Fruit fly (Drosophila melanogaster) whole organism, embryonic: ENCODE measurements around the gene CG10038.

Experiments used
- Adf1 ChIP-seq: fragments of 200-800 bp; sonication (Bioruptor generic); IDR thresholded peaks from 2 replicates; pipeline ENCODE4 v1.3.6; 2022; ENCODE audit warnings: missing biosample characterization, missing genetic modification characterization
- BEAF-32 ChIP-seq: fragments of 200-800 bp; sonication (Bioruptor generic); optimal IDR thresholded peaks from 3 replicates; lab custom pipeline; 2017; ENCODE audit warnings: missing biosample characterization, missing genetic modification characterization, mild to moderate bottlenecking, moderate library complexity, missing genetic modification reagents
- CG11504 ChIP-seq: fragments of 200-800 bp; sonication (Bioruptor generic); optimal IDR thresholded peaks from 3 replicates; lab custom pipeline; 2019; ENCODE audit warnings: missing biosample characterization, mild to moderate bottlenecking, missing genetic modification characterization, moderate library complexity
- CG12104 ChIP-seq: fragments of 200-800 bp; sonication (Bioruptor generic); optimal IDR thresholded peaks from 3 replicates; lab custom pipeline; 2016; ENCODE audit warnings: missing biosample characterization, missing genetic modification characterization
- CG12219 ChIP-seq: fragments of 200-800 bp; sonication (Bioruptor generic); optimal IDR thresholded peaks from 3 replicates; lab custom pipeline; 2018; ENCODE audit warnings: missing biosample characterization, mild to moderate bottlenecking, missing genetic modification characterization
- CG13287 ChIP-seq: fragments of 200-800 bp; sonication (Bioruptor generic); IDR thresholded peaks from 2 replicates; pipeline ENCODE4 v1.3.6; 2022; ENCODE audit warnings: missing biosample characterization, missing genetic modification characterization; ENCODE audit not compliant: partially characterized antibody
- CG14667 ChIP-seq: fragments of 200-800 bp; sonication (Bioruptor generic); IDR thresholded peaks from 2 replicates; pipeline ENCODE4 v1.3.6; 2022; ENCODE audit warnings: missing biosample characterization, missing genetic modification characterization
- CG15073 ChIP-seq: fragments of 200-800 bp; sonication (Bioruptor generic); optimal IDR thresholded peaks from 2 replicates; lab custom pipeline; 2016; ENCODE audit warnings: missing biosample characterization, missing genetic modification characterization
- CG15696 ChIP-seq: fragments of 200-800 bp; sonication (Bioruptor generic); optimal IDR thresholded peaks from 2 replicates; lab custom pipeline; 2019; ENCODE audit warnings: missing biosample characterization, mild to moderate bottlenecking, missing genetic modification characterization, moderate library complexity
- CG1602 ChIP-seq: fragments of 200-800 bp; sonication (Bioruptor generic); optimal IDR thresholded peaks from 3 replicates; lab custom pipeline; 2016; ENCODE audit warnings: missing biosample characterization, missing genetic modification characterization
- CG17385 ChIP-seq: fragments of 200-800 bp; sonication (Bioruptor generic); optimal IDR thresholded peaks from 3 replicates; lab custom pipeline; 2018; ENCODE audit warnings: missing biosample characterization, mild to moderate bottlenecking, missing genetic modification characterization
- CG18011 ChIP-seq: fragments of 200-800 bp; sonication (Bioruptor generic); optimal IDR thresholded peaks from 2 replicates; lab custom pipeline; 2017; ENCODE audit warnings: missing biosample characterization, missing genetic modification characterization, mild to moderate bottlenecking, moderate library complexity, missing genotype
- CG18599 ChIP-seq: fragments of 200-800 bp; sonication (Bioruptor generic); optimal IDR thresholded peaks from 3 replicates; lab custom pipeline; 2017; ENCODE audit warnings: missing biosample characterization, missing genetic modification characterization, mild to moderate bottlenecking, moderate library complexity, missing genetic modification reagents
- CG3995 ChIP-seq: fragments of 200-800 bp; sonication (Bioruptor generic); optimal IDR thresholded peaks from 3 replicates; lab custom pipeline; 2016; ENCODE audit warnings: missing biosample characterization, missing genetic modification characterization
- CG6654 ChIP-seq: fragments of 200-800 bp; sonication (Bioruptor generic); optimal IDR thresholded peaks from 2 replicates; lab custom pipeline; 2017; ENCODE audit warnings: missing biosample characterization, mild to moderate bottlenecking, missing genetic modification characterization
- CG6765 ChIP-seq: fragments of 200-800 bp; sonication (Bioruptor generic); optimal IDR thresholded peaks from 3 replicates; lab custom pipeline; 2017; ENCODE audit warnings: missing biosample characterization, mild to moderate bottlenecking, missing genetic modification characterization
- CG6791 ChIP-seq: fragments of 200-800 bp; sonication (Bioruptor generic); IDR thresholded peaks from 3 replicates; pipeline ENCODE4 v1.3.6; 2022; ENCODE audit warnings: missing biosample characterization, missing genetic modification characterization; ENCODE audit not compliant: partially characterized antibody
- CG7271 ChIP-seq: fragments of 200-800 bp; sonication (Bioruptor generic); optimal IDR thresholded peaks from 2 replicates; lab custom pipeline; 2018; ENCODE audit warnings: missing biosample characterization, mild to moderate bottlenecking, missing genetic modification characterization, moderate library complexity
- CG7745 ChIP-seq: fragments of 200-800 bp; sonication (Bioruptor generic); optimal IDR thresholded peaks from 2 replicates; lab custom pipeline; 2018; ENCODE audit warnings: missing biosample characterization, mild to moderate bottlenecking, missing genetic modification characterization, moderate library complexity
- CG7987 ChIP-seq: fragments of 200-800 bp; sonication (Bioruptor generic); optimal IDR thresholded peaks from 2 replicates; lab custom pipeline; 2018; ENCODE audit warnings: missing biosample characterization, mild to moderate bottlenecking, missing genetic modification characterization, moderate library complexity
- CG9817 ChIP-seq: fragments of 200-800 bp; sonication (Bioruptor generic); optimal IDR thresholded peaks from 2 replicates; lab custom pipeline; 2018; ENCODE audit warnings: missing biosample characterization, mild to moderate bottlenecking, missing genetic modification characterization, moderate library complexity
- Dp ChIP-seq: fragments of 200-800 bp; sonication (Bioruptor generic); optimal IDR thresholded peaks from 2 replicates; lab custom pipeline; 2018; ENCODE audit warnings: missing biosample characterization, mild to moderate bottlenecking, missing genetic modification characterization, moderate library complexity
- ERR ChIP-seq: fragments of 200-800 bp; sonication (Bioruptor generic); optimal IDR thresholded peaks from 2 replicates; lab custom pipeline; 2016; ENCODE audit warnings: missing biosample characterization, missing genetic modification characterization
- Elba2 ChIP-seq: fragments of 200-800 bp; sonication (Bioruptor generic); optimal IDR thresholded peaks from 3 replicates; lab custom pipeline; 2016; ENCODE audit warnings: missing biosample characterization, missing genetic modification characterization
- Fer3 ChIP-seq: fragments of 200-800 bp; sonication (Bioruptor generic); optimal IDR thresholded peaks from 2 replicates; lab custom pipeline; 2018; ENCODE audit warnings: missing biosample characterization, mild to moderate bottlenecking, missing genetic modification characterization, moderate library complexity
- H15 ChIP-seq: fragments of 200-800 bp; sonication (Bioruptor generic); IDR thresholded peaks from 3 replicates; pipeline ENCODE4 v1.3.6; 2022; ENCODE audit warnings: missing biosample characterization, missing genetic modification characterization
- HmgD ChIP-seq: fragments of 200-800 bp; sonication (Bioruptor generic); optimal IDR thresholded peaks from 3 replicates; lab custom pipeline; 2016; ENCODE audit warnings: missing biosample characterization, missing genetic modification characterization
- Hmx ChIP-seq: fragments of 200-800 bp; sonication (Bioruptor generic); optimal IDR thresholded peaks from 2 replicates; lab custom pipeline; 2016; ENCODE audit warnings: missing biosample characterization, missing genetic modification characterization
- Hr51 ChIP-seq, 2 experiments: fragments of 200-800 bp; sonication (Bioruptor generic); optimal IDR thresholded peaks; 2 replicates in 1 of 2; 3 replicates in 1 of 2; lab custom pipeline; 2016 to 2018; ENCODE audit warnings: missing biosample characterization in 2 of 2, missing genetic modification characterization in 2 of 2, mild to moderate bottlenecking in 1 of 2, moderate library complexity in 1 of 2
- NC2α ChIP-seq: fragments of 200-800 bp; sonication (Bioruptor generic); optimal IDR thresholded peaks from 2 replicates; lab custom pipeline; 2016; ENCODE audit warnings: missing biosample characterization, missing genetic modification characterization
- Opbp ChIP-seq: fragments of 200-800 bp; sonication (Bioruptor generic); IDR thresholded peaks from 3 replicates; pipeline ENCODE4 v1.3.6; 2022; ENCODE audit warnings: missing biosample characterization, missing genetic modification characterization; ENCODE audit not compliant: partially characterized antibody
- Ravus ChIP-seq: fragments of 200-800 bp; sonication (Bioruptor generic); IDR thresholded peaks from 2 replicates; pipeline ENCODE4 v1.3.6; 2022; ENCODE audit warnings: missing biosample characterization, missing genetic modification characterization
- Xrp1 ChIP-seq: fragments of 200-800 bp; sonication (Bioruptor generic); IDR thresholded peaks from 2 replicates; pipeline ENCODE4 v1.3.6; 2022; ENCODE audit warnings: missing biosample characterization, missing genetic modification characterization
- cas ChIP-seq: fragments of 200-800 bp; sonication (Bioruptor generic); IDR thresholded peaks from 2 replicates; pipeline ENCODE4 v1.3.6; 2022; ENCODE audit warnings: missing biosample characterization, missing genetic modification characterization
- cato ChIP-seq: fragments of 200-800 bp; sonication (Bioruptor generic); optimal IDR thresholded peaks from 2 replicates; lab custom pipeline; 2016; ENCODE audit warnings: missing biosample characterization, missing genetic modification characterization, borderline replicate concordance
- danr ChIP-seq: fragments of 200-800 bp; sonication (Bioruptor generic); IDR thresholded peaks from 2 replicates; pipeline ENCODE4 v1.3.6; 2022; ENCODE audit warnings: missing biosample characterization, missing genetic modification characterization
- dimm ChIP-seq: fragments of 200-800 bp; sonication (Bioruptor generic); IDR thresholded peaks from 2 replicates; pipeline ENCODE4 v1.3.6; 2022; ENCODE audit warnings: missing biosample characterization, missing genetic modification characterization
- ftz-f1 ChIP-seq: fragments of 200-800 bp; sonication (Bioruptor generic); optimal IDR thresholded peaks from 2 replicates; lab custom pipeline; 2016; ENCODE audit warnings: missing biosample characterization, missing genetic modification characterization
- lilli ChIP-seq: fragments of 200-800 bp; sonication (Bioruptor generic); optimal IDR thresholded peaks from 3 replicates; lab custom pipeline; 2016; ENCODE audit warnings: missing biosample characterization, missing genetic modification characterization
- pho ChIP-seq: fragments of 200-800 bp; sonication (Bioruptor generic); optimal IDR thresholded peaks from 2 replicates; lab custom pipeline; 2016; ENCODE audit warnings: missing biosample characterization, missing genetic modification characterization
- pum ChIP-seq: fragments of 200-800 bp; sonication (Bioruptor generic); optimal IDR thresholded peaks from 2 replicates; lab custom pipeline; 2016; ENCODE audit warnings: missing biosample characterization, missing genetic modification characterization
- repo ChIP-seq: fragments of 200-800 bp; sonication (Bioruptor generic); optimal IDR thresholded peaks from 2 replicates; lab custom pipeline; 2016; ENCODE audit warnings: missing biosample characterization, missing genetic modification characterization
- rib ChIP-seq: fragments of 200-800 bp; sonication (Bioruptor generic); IDR thresholded peaks from 2 replicates; pipeline ENCODE4 v1.3.6; 2022; ENCODE audit warnings: missing biosample characterization, missing genetic modification characterization
- shn ChIP-seq: fragments of 200-800 bp; sonication (Bioruptor generic); optimal IDR thresholded peaks from 3 replicates; lab custom pipeline; 2016; ENCODE audit warnings: missing biosample characterization, missing genetic modification characterization
- sob ChIP-seq: fragments of 200-800 bp; sonication (Bioruptor generic); IDR thresholded peaks from 2 replicates; pipeline ENCODE4 v1.3.6; 2022; ENCODE audit warnings: missing biosample characterization, missing genetic modification characterization
- stc ChIP-seq: fragments of 200-800 bp; sonication (Bioruptor generic); IDR thresholded peaks from 2 replicates; pipeline ENCODE4 v1.3.6; 2022; ENCODE audit warnings: missing biosample characterization, missing genetic modification characterization
- stwl ChIP-seq: fragments of 200-800 bp; sonication (Bioruptor generic); optimal IDR thresholded peaks from 3 replicates; lab custom pipeline; 2018; ENCODE audit warnings: missing biosample characterization, mild to moderate bottlenecking, missing genetic modification characterization, moderate library complexity
- vfl ChIP-seq: fragments of 200-800 bp; sonication (Bioruptor generic); optimal IDR thresholded peaks from 2 replicates; lab custom pipeline; 2016; ENCODE audit warnings: missing biosample characterization, missing genetic modification characterization
- vnd ChIP-seq: fragments of 200-800 bp; sonication (Bioruptor generic); IDR thresholded peaks from 3 replicates; pipeline ENCODE4 v1.3.6; 2022; ENCODE audit warnings: missing biosample characterization, missing genetic modification characterization; ENCODE audit not compliant: partially characterized antibody
- wdn ChIP-seq: fragments of 200-800 bp; sonication (Bioruptor generic); IDR thresholded peaks from 2 replicates; pipeline ENCODE4 v1.3.6; 2022; ENCODE audit warnings: missing biosample characterization, missing genetic modification characterization
- zfh1 ChIP-seq: fragments of 200-800 bp; sonication (Bioruptor generic); IDR thresholded peaks from 3 replicates; pipeline ENCODE4 v1.3.6; 2022; ENCODE audit warnings: missing biosample characterization, missing genetic modification characterization

CG10038 gene

DNA sequence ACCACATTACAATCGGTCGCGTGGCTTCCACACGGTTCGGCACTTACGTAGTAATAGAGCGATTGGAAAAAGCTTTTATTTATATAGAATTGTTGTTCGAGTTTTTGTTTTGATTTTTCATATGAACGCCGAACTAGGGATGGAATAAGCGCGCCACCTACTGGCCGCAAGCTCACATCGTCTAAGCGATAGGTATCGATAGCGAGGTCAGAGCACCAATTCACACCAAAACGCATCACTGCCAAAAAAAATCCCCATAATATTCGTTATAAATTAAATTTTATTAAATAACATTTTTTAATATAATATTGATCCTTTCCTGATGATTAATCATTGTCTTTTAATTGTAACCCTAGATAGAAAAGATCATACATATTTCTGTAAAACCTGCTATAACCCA is at the start of gene CG10038 (continued):
- TF ChIP-seq CG18011: peak; percentile 11
- TF ChIP-seq CG17385 (GFP tag; lab: Kevin White, UChicago): no peak
- TF ChIP-seq pho (GFP tag; lab: Kevin White, UChicago): peak; percentile 31
- peak; percentile 92 for TF ChIP-seq vnd (GFP tag; lab: Robert Waterston, UW)
- no peak for TF ChIP-seq cato
- TF ChIP-seq Dp (GFP tag; lab: Kevin White, UChicago): peak; percentile 59
- TF ChIP-seq NC2α (GFP tag; lab: Kevin White, UChicago): no peak
- no peak for TF ChIP-seq CG15696 (tag; lab: Kevin White, UChicago)
- peak; percentile 28; the same call in 1 of the 2 replicates for TF ChIP-seq Xrp1 (GFP tag; lab: Robert Waterston, UW)
- no peak for TF ChIP-seq CG6765
- peak; percentile 25; the same call in 1 of the 2 replicates for TF ChIP-seq Adf1
- TF ChIP-seq BEAF-32 (GFP tag; lab: Kevin White, UChicago): peak; percentile 93
- no peak for TF ChIP-seq CG12104 (GFP tag; lab: Kevin White, UChicago)
- TF ChIP-seq CG7745 (tag; lab: Kevin White, UChicago): no peak
- TF ChIP-seq CG18599 (GFP tag; lab: Kevin White, UChicago): no peak
- TF ChIP-seq CG7987 (GFP tag; lab: Kevin White, UChicago): no peak
- TF ChIP-seq CG7271 (tag; lab: Kevin White, UChicago): no peak
- TF ChIP-seq CG9817 (tag; lab: Kevin White, UChicago): peak; percentile 30
- TF ChIP-seq Opbp (GFP tag; lab: Robert Waterston, UW): peak; percentile 98
- TF ChIP-seq CG11504 (tag; lab: Kevin White, UChicago): peak; percentile 61
- no peak for TF ChIP-seq Ravus (GFP tag; lab: Robert Waterston, UW)
- no peak for TF ChIP-seq stc (GFP tag; lab: Robert Waterston, UW)
- no peak for TF ChIP-seq danr
- no peak for TF ChIP-seq Elba2 (GFP tag; lab: Kevin White, UChicago)
- TF ChIP-seq zfh1 (GFP tag; lab: Robert Waterston, UW): no peak
- TF ChIP-seq wdn: no peak
- TF ChIP-seq repo (GFP tag; lab: Kevin White, UChicago): no peak
- TF ChIP-seq CG12219 (GFP tag; lab: Kevin White, UChicago): no peak
- peak; percentile 59 for TF ChIP-seq lilli (GFP tag; lab: Kevin White, UChicago)
- peak; percentile 86 for TF ChIP-seq ftz-f1 (GFP tag; lab: Kevin White, UChicago)
- TF ChIP-seq H15 (GFP tag; lab: Robert Waterston, UW): peak; percentile 42; the same call in 1 of the 3 replicates
- no peak for TF ChIP-seq ERR (GFP tag; lab: Kevin White, UChicago)
- no peak for TF ChIP-seq rib (GFP tag; lab: Robert Waterston, UW)
- no peak for TF ChIP-seq shn (GFP tag; lab: Kevin White, UChicago)
- TF ChIP-seq CG3995: peak; percentile 22
- no peak for TF ChIP-seq HmgD (GFP tag; lab: Kevin White, UChicago)
- no peak for TF ChIP-seq pum (GFP tag; lab: Kevin White, UChicago)
- TF ChIP-seq stwl (tag; lab: Kevin White, UChicago): peak; percentile 87
- TF ChIP-seq CG6654 (GFP tag; lab: Kevin White, UChicago): no peak
- TF ChIP-seq sob (GFP tag; lab: Robert Waterston, UW): peak; percentile 56; the same call in 1 of the 2 replicates
- no peak for TF ChIP-seq cas (GFP tag; lab: Robert Waterston, UW)
- TF ChIP-seq dimm (GFP tag; lab: Robert Waterston, UW): no peak
- no peak for TF ChIP-seq CG15073 (GFP tag; lab: Kevin White, UChicago)
- no peak for TF ChIP-seq CG14667 (GFP tag; lab: Robert Waterston, UW)
- TF ChIP-seq CG13287 (GFP tag; lab: Robert Waterston, UW): peak; percentile 97
- TF ChIP-seq CG6791 (GFP tag; lab: Robert Waterston, UW): peak; percentile 97
- peak; percentile 43 to 53 for TF ChIP-seq Hr51 (GFP tag; optimal IDR thresholded peaks at IDR 0.05; lab: Kevin White, UChicago)
- peak; percentile 11 for TF ChIP-seq Fer3 (tag; lab: Kevin White, UChicago)
- TF ChIP-seq Hmx: no peak
- TF ChIP-seq CG1602: no peak
- no peak for TF ChIP-seq vfl (GFP tag; lab: Kevin White, UChicago)
